Fruit fly (Drosophila melanogaster) whole organism, embryonic: ENCODE data around the gene CG43339.

Experiments
- Ada2b ChIP-seq: fragments of 200-800 bp; sonication (Bioruptor generic); IDR thresholded peaks from 2 replicates; pipeline ENCODE4 v1.3.6; 2022; ENCODE audit warnings: missing biosample characterization, missing genetic modification characterization
- Bdp1 ChIP-seq: fragments of 200-800 bp; sonication (Bioruptor generic); optimal IDR thresholded peaks from 3 replicates; lab custom pipeline; 2016; ENCODE audit warnings: missing biosample characterization, missing genetic modification characterization
- CG10147 ChIP-seq: fragments of 200-800 bp; sonication (Bioruptor generic); optimal IDR thresholded peaks from 2 replicates; lab custom pipeline; 2019; ENCODE audit warnings: missing biosample characterization, mild to moderate bottlenecking, missing genetic modification characterization, moderate library complexity
- CG10209 ChIP-seq: fragments of 200-800 bp; sonication (Bioruptor generic); optimal IDR thresholded peaks from 3 replicates; lab custom pipeline; 2017; ENCODE audit warnings: missing biosample characterization, mild to moderate bottlenecking, missing genetic modification characterization, missing genetic modification reagents
- CG10274 ChIP-seq: fragments of 200-800 bp; sonication (Bioruptor generic); optimal IDR thresholded peaks from 3 replicates; lab custom pipeline; 2017; ENCODE audit warnings: missing biosample characterization, mild to moderate bottlenecking, missing genetic modification characterization
- CG14965 ChIP-seq: fragments of 200-800 bp; sonication (Bioruptor generic); optimal IDR thresholded peaks from 2 replicates; lab custom pipeline; 2016; ENCODE audit warnings: missing biosample characterization, missing genetic modification characterization, borderline replicate concordance
- CG15269 ChIP-seq: fragments of 200-800 bp; sonication (Bioruptor generic); optimal IDR thresholded peaks from 2 replicates; lab custom pipeline; 2018; ENCODE audit warnings: missing biosample characterization, mild to moderate bottlenecking, missing genetic modification characterization, moderate library complexity
- CG17359 ChIP-seq: fragments of 200-800 bp; sonication (Bioruptor generic); optimal IDR thresholded peaks from 3 replicates; lab custom pipeline; 2018; ENCODE audit warnings: missing biosample characterization, mild to moderate bottlenecking, missing genetic modification characterization, moderate library complexity
- CG18011 ChIP-seq: fragments of 200-800 bp; sonication (Bioruptor generic); optimal IDR thresholded peaks from 2 replicates; lab custom pipeline; 2017; ENCODE audit warnings: missing biosample characterization, missing genetic modification characterization, mild to moderate bottlenecking, moderate library complexity, missing genotype
- CG33213 ChIP-seq: fragments of 200-800 bp; sonication (Bioruptor generic); optimal IDR thresholded peaks from 3 replicates; lab custom pipeline; 2016; ENCODE audit warnings: missing biosample characterization, missing genetic modification characterization
- CG4707 ChIP-seq: fragments of 200-800 bp; sonication (Bioruptor generic); optimal IDR thresholded peaks from 2 replicates; lab custom pipeline; 2018; ENCODE audit warnings: missing biosample characterization, mild to moderate bottlenecking, missing genetic modification characterization, moderate library complexity
- CG6854 ChIP-seq: fragments of 200-800 bp; sonication (Bioruptor generic); optimal IDR thresholded peaks from 3 replicates; lab custom pipeline; 2017; ENCODE audit warnings: missing biosample characterization, mild to moderate bottlenecking, missing genetic modification characterization
- CG7271 ChIP-seq: fragments of 200-800 bp; sonication (Bioruptor generic); optimal IDR thresholded peaks from 2 replicates; lab custom pipeline; 2018; ENCODE audit warnings: missing biosample characterization, mild to moderate bottlenecking, missing genetic modification characterization, moderate library complexity
- CG8765 ChIP-seq: fragments of 200-800 bp; sonication (Bioruptor generic); IDR thresholded peaks from 2 replicates; pipeline ENCODE4 v1.3.6; 2022; ENCODE audit warnings: missing biosample characterization, missing genetic modification characterization
- CG9437 ChIP-seq: fragments of 200-800 bp; sonication (Bioruptor generic); optimal IDR thresholded peaks from 2 replicates; lab custom pipeline; 2018; ENCODE audit warnings: missing biosample characterization, mild to moderate bottlenecking, missing genetic modification characterization
- CG9797 ChIP-seq: fragments of 200-800 bp; sonication (Bioruptor generic); optimal IDR thresholded peaks from 3 replicates; lab custom pipeline; 2018; ENCODE audit warnings: missing biosample characterization, mild to moderate bottlenecking, missing genetic modification characterization
- CG9876 ChIP-seq: fragments of 200-800 bp; sonication (Bioruptor generic); optimal IDR thresholded peaks from 2 replicates; lab custom pipeline; 2016; ENCODE audit warnings: missing biosample characterization, missing genetic modification characterization
- CHES-1-like ChIP-seq: fragments of 200-800 bp; sonication (Bioruptor generic); optimal IDR thresholded peaks from 2 replicates; lab custom pipeline; 2016; ENCODE audit warnings: missing biosample characterization, missing genetic modification characterization
- CTCF ChIP-seq: fragments of 200-800 bp; sonication (Bioruptor generic); optimal IDR thresholded peaks from 2 replicates; lab custom pipeline; 2017; ENCODE audit warnings: missing biosample characterization, mild to moderate bottlenecking, missing genetic modification characterization, moderate library complexity
- CrebB ChIP-seq: fragments of 200-800 bp; sonication (Bioruptor generic); optimal IDR thresholded peaks from 3 replicates; lab custom pipeline; 2018; ENCODE audit warnings: missing biosample characterization, mild to moderate bottlenecking, missing genetic modification characterization
- D19B ChIP-seq: fragments of 200-800 bp; sonication (Bioruptor generic); optimal IDR thresholded peaks from 2 replicates; lab custom pipeline; 2017; ENCODE audit warnings: missing biosample characterization, mild to moderate bottlenecking, missing genetic modification characterization
- GATAe ChIP-seq: fragments of 200-800 bp; sonication (Bioruptor generic); conservative IDR thresholded peaks from 2 replicates; pipeline ENCODE4 v1.3.6; 2022; ENCODE audit warnings: missing biosample characterization, missing genetic modification characterization
- Gug ChIP-seq: fragments of 200-800 bp; sonication (Bioruptor generic); IDR thresholded peaks from 4 replicates; pipeline ENCODE4 v1.3.6; 2022; ENCODE audit warnings: missing biosample characterization, missing genetic modification characterization
- H15 ChIP-seq: fragments of 200-800 bp; sonication (Bioruptor generic); IDR thresholded peaks from 3 replicates; pipeline ENCODE4 v1.3.6; 2022; ENCODE audit warnings: missing biosample characterization, missing genetic modification characterization
- HHEX ChIP-seq: fragments of 200-800 bp; sonication (Bioruptor generic); optimal IDR thresholded peaks from 3 replicates; lab custom pipeline; 2017; ENCODE audit warnings: missing biosample characterization, mild to moderate bottlenecking, missing genetic modification characterization, missing genetic modification reagents
- HmgD ChIP-seq: fragments of 200-800 bp; sonication (Bioruptor generic); optimal IDR thresholded peaks from 3 replicates; lab custom pipeline; 2016; ENCODE audit warnings: missing biosample characterization, missing genetic modification characterization
- Hr39 ChIP-seq: fragments of >200 bp; optimal IDR thresholded peaks from 2 replicates; lab custom pipeline; 2017
- Kr ChIP-seq: fragments of 200-800 bp; sonication (Bioruptor generic); optimal IDR thresholded peaks from 2 replicates; lab custom pipeline; 2017; ENCODE audit warnings: missing biosample characterization, mild to moderate bottlenecking, missing genetic modification characterization
- Neu2 ChIP-seq: fragments of 200-800 bp; sonication (Bioruptor generic); optimal IDR thresholded peaks from 3 replicates; lab custom pipeline; 2016; ENCODE audit warnings: missing biosample characterization, missing genetic modification characterization, borderline replicate concordance
- Xbp1 ChIP-seq: fragments of 200-800 bp; sonication (Bioruptor generic); optimal IDR thresholded peaks from 3 replicates; lab custom pipeline; 2016; ENCODE audit warnings: missing biosample characterization, mild to moderate bottlenecking, missing genetic modification characterization
- ap ChIP-seq: fragments of 200-800 bp; sonication (Bioruptor generic); IDR thresholded peaks from 2 replicates; pipeline ENCODE4 v1.3.6; 2022; ENCODE audit warnings: missing biosample characterization, missing genetic modification characterization
- ash1 ChIP-seq: fragments of 200-800 bp; sonication (Bioruptor generic); optimal IDR thresholded peaks from 2 replicates; lab custom pipeline; 2018; ENCODE audit warnings: missing biosample characterization, mild to moderate bottlenecking, missing genetic modification characterization
- bab2 ChIP-seq: fragments of 200-800 bp; sonication (Bioruptor generic); optimal IDR thresholded peaks from 2 replicates; lab custom pipeline; 2016; ENCODE audit warnings: missing biosample characterization, missing genetic modification characterization
- cato ChIP-seq: fragments of 200-800 bp; sonication (Bioruptor generic); optimal IDR thresholded peaks from 2 replicates; lab custom pipeline; 2016; ENCODE audit warnings: missing biosample characterization, missing genetic modification characterization, borderline replicate concordance
- crc ChIP-seq: fragments of 200-800 bp; sonication (Bioruptor generic); optimal IDR thresholded peaks from 2 replicates; lab custom pipeline; 2016; ENCODE audit warnings: missing biosample characterization, missing genetic modification characterization
- dysf ChIP-seq: fragments of 200-800 bp; sonication (Bioruptor generic); IDR thresholded peaks from 3 replicates; pipeline ENCODE4 v1.3.6; 2022; ENCODE audit warnings: missing biosample characterization, missing genetic modification characterization
- eyg ChIP-seq: fragments of 200-800 bp; sonication (Bioruptor generic); optimal IDR thresholded peaks from 3 replicates; lab custom pipeline; 2016; ENCODE audit warnings: missing biosample characterization, missing genetic modification characterization
- fd3F ChIP-seq: fragments of 200-800 bp; sonication (Bioruptor generic); optimal IDR thresholded peaks from 2 replicates; lab custom pipeline; 2018; ENCODE audit warnings: missing biosample characterization, mild to moderate bottlenecking, missing genetic modification characterization, moderate library complexity
- fu2 ChIP-seq: fragments of 200-800 bp; sonication (Bioruptor generic); optimal IDR thresholded peaks from 2 replicates; lab custom pipeline; 2016; ENCODE audit warnings: missing biosample characterization, missing genetic modification characterization
- gce ChIP-seq: fragments of 200-800 bp; sonication (Bioruptor generic); IDR thresholded peaks from 3 replicates; pipeline ENCODE4 v1.3.6; 2022; ENCODE audit warnings: missing biosample characterization, missing genetic modification characterization
- gcm2 ChIP-seq: fragments of 200-800 bp; sonication (Bioruptor generic); optimal IDR thresholded peaks from 2 replicates; lab custom pipeline; 2016; ENCODE audit warnings: missing biosample characterization, missing genetic modification characterization
- grau ChIP-seq: fragments of 200-800 bp; optimal IDR thresholded peaks from 3 replicates; lab custom pipeline; 2019; ENCODE audit warnings: missing biosample characterization, mild to moderate bottlenecking, missing genetic modification characterization, moderate library complexity
- inv ChIP-seq: fragments of 200-800 bp; sonication (Bioruptor generic); IDR thresholded peaks from 2 replicates; pipeline ENCODE4 v1.3.6; 2022; ENCODE audit warnings: missing biosample characterization, missing genetic modification characterization; ENCODE audit not compliant: partially characterized antibody
- jumu ChIP-seq: fragments of 200-800 bp; sonication (Bioruptor generic); optimal IDR thresholded peaks from 3 replicates; lab custom pipeline; 2016; ENCODE audit warnings: missing biosample characterization, missing genetic modification characterization
- onecut ChIP-seq: fragments of 200-800 bp; sonication (Bioruptor generic); IDR thresholded peaks from 2 replicates; pipeline ENCODE4 v1.3.6; 2022; ENCODE audit warnings: missing biosample characterization, missing genetic modification characterization
- prd ChIP-seq, 3 experiments: fragments of >200 bp in 2 of 3; fragments of 200-800 bp in 1 of 3; sonication (Bioruptor generic) in 1 of 3; optimal IDR thresholded peaks in 2 of 3; IDR thresholded peaks in 1 of 3; 2 replicates in 2 of 3; 3 replicates in 1 of 3; pipeline versions ENCODE4 v1.3.6 to Lab custom; 2017 to 2022; ENCODE audit warnings: missing biosample characterization in 1 of 3, missing genetic modification characterization in 1 of 3
- schlank ChIP-seq: fragments of 200-800 bp; sonication (Bioruptor generic); optimal IDR thresholded peaks from 2 replicates; lab custom pipeline; 2018; ENCODE audit warnings: missing biosample characterization, mild to moderate bottlenecking, missing genetic modification characterization
- shn ChIP-seq: fragments of 200-800 bp; sonication (Bioruptor generic); optimal IDR thresholded peaks from 3 replicates; lab custom pipeline; 2016; ENCODE audit warnings: missing biosample characterization, missing genetic modification characterization
- sug ChIP-seq: fragments of 200-800 bp; optimal IDR thresholded peaks from 2 replicates; lab custom pipeline; 2019; ENCODE audit warnings: missing biosample characterization, mild to moderate bottlenecking, missing genetic modification characterization, moderate library complexity
- usp ChIP-seq: fragments of >200 bp; optimal IDR thresholded peaks from 2 replicates; lab custom pipeline; 2017; ENCODE audit warnings: missing biosample characterization, missing genetic modification characterization
- wek ChIP-seq: fragments of 200-800 bp; sonication (Bioruptor generic); optimal IDR thresholded peaks from 3 replicates; lab custom pipeline; 2018; ENCODE audit warnings: missing biosample characterization, mild to moderate bottlenecking, missing genetic modification characterization, moderate library complexity
- zen2 ChIP-seq: fragments of 200-800 bp; sonication (Bioruptor generic); IDR thresholded peaks from 3 replicates; pipeline ENCODE4 v1.3.6; 2022; ENCODE audit warnings: missing biosample characterization, missing genetic modification characterization; ENCODE audit not compliant: partially characterized antibody

Gene CG43339

DNA sequence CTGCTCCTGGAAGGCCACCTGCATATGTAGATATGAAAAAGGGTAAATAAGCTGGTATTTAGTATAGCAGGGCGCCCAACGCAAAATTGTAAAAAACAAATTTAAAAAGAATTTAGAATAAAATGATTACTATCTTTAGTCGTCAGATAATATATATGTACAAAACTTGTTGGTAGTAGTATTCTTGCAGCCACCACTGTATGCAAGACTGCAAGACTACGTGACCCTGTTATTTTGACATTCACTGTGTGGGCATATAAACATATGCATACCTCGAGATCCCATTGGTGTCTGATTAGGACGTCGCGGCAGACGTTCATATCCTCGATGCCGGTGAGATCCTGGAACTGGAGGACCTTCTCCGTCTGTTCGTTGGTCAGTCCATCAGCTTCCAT lies 34.8 kb upstream of the CG43339 start (continued):
- TF ChIP-seq CG33213 (GFP tag; lab: Kevin White, UChicago) (no peak), CG7271 (tag; lab: Kevin White, UChicago) (no peak), ash1 (GFP tag; lab: Kevin White, UChicago) (no peak), prd (optimal IDR thresholded peaks at IDR 0.05; lab: Kevin White, UChicago) (no peak), prd (GFP tag; IDR thresholded peaks at IDR 0.05; lab: Robert Waterston, UW) (0 out of 3 replicates have a peak, but pooled peaks have one; percentile 36), Kr (no peak), shn (GFP tag; lab: Kevin White, UChicago) (no peak), HHEX (GFP tag; lab: Kevin White, UChicago) (no peak), jumu (GFP tag; lab: Kevin White, UChicago) (no peak), schlank (tag; lab: Kevin White, UChicago) (no peak), inv (GFP tag; lab: Robert Waterston, UW) (no peak), CTCF (GFP tag; lab: Kevin White, UChicago) (no peak), crc (GFP tag; lab: Kevin White, UChicago) (peak; percentile 25), CG9876 (no peak), usp (no peak), sug (tag; lab: Kevin White, UChicago) (no peak), CrebB (tag; lab: Kevin White, UChicago) (no peak), zen2 (GFP tag; lab: Robert Waterston, UW) (no peak), bab2 (peak; percentile 33), CG17359 (tag; lab: Kevin White, UChicago) (peak; percentile 37), Hr39 (lab: Kevin White, UChicago) (no peak), GATAe (GFP tag; lab: Robert Waterston, UW) (no peak), CG6854 (GFP tag; lab: Kevin White, UChicago) (no peak), HmgD (GFP tag; lab: Kevin White, UChicago) (no peak), eyg (GFP tag; lab: Kevin White, UChicago) (no peak), D19B (GFP tag; lab: Kevin White, UChicago) (no peak), dysf (GFP tag; lab: Robert Waterston, UW) (peak; percentile 44; the same call in 1 of the 3 replicates), CG9437 (GFP tag; lab: Kevin White, UChicago) (no peak), ap (no peak), fu2 (GFP tag; lab: Kevin White, UChicago) (no peak), CG10209 (GFP tag; lab: Kevin White, UChicago) (no peak), CG18011 (GFP tag; lab: Kevin White, UChicago) (no peak), Neu2 (GFP tag; lab: Kevin White, UChicago) (no peak), CG8765 (GFP tag; lab: Robert Waterston, UW) (no peak), Xbp1 (GFP tag; lab: Kevin White, UChicago) (peak; percentile 12), wek (GFP tag; lab: Kevin White, UChicago) (peak; percentile 30), grau (peak; percentile 8), CG10147 (no peak), CG4707 (GFP tag; lab: Kevin White, UChicago) (no peak), gce (no peak), gcm2 (GFP tag; lab: Kevin White, UChicago) (no peak), CG10274 (GFP tag; lab: Kevin White, UChicago) (no peak), Ada2b (GFP tag; lab: Robert Waterston, UW) (peak; percentile 34; the same call in 1 of the 2 replicates), H15 (GFP tag; lab: Robert Waterston, UW) (no peak), CHES-1-like (GFP tag; lab: Kevin White, UChicago) (no peak), CG14965 (GFP tag; lab: Kevin White, UChicago) (no peak), fd3F (no peak), cato (GFP tag; lab: Kevin White, UChicago) (no peak), Bdp1 (GFP tag; lab: Kevin White, UChicago) (no peak), CG15269 (tag; lab: Kevin White, UChicago) (no peak), Gug (GFP tag; lab: Robert Waterston, UW) (no peak; the same call in 2 of the 4 replicates), onecut (GFP tag; lab: Robert Waterston, UW) (no peak), CG9797 (GFP tag; lab: Kevin White, UChicago) (no peak)
